Fruit fly (Drosophila melanogaster): ENCODE data around the gene CG14073.
A peak's percentile ranks its signal among the peaks of the same experiment; 100 is the strongest.

The CG14073 gene

dm6 chr3L:18786427-18787104 lies 33.9 kb downstream of the CG14073 start (continued):
- no peak for TF ChIP-seq ranshi (GFP tag; IDR thresholded peaks at IDR 0.05)
- peak; percentile 57 for TF ChIP-seq cato (GFP tag; optimal IDR thresholded peaks at IDR 0.05; ENCODE audit: borderline replicate concordance)
- peak; percentile 28; the same call in 1 of the 2 replicates for TF ChIP-seq ap (GFP tag; IDR thresholded peaks at IDR 0.05)
- TF ChIP-seq jumu (GFP tag; optimal IDR thresholded peaks at IDR 0.05), result no peak
- TF ChIP-seq wek (GFP tag; optimal IDR thresholded peaks at IDR 0.05), result no peak
- no peak for TF ChIP-seq h (optimal IDR thresholded peaks at IDR 0.05)
- no peak for TF ChIP-seq Sin3A (optimal IDR thresholded peaks at IDR 0.05)
- TF ChIP-seq pb (GFP tag; optimal IDR thresholded peaks at IDR 0.05), result no peak
- TF ChIP-seq peb (GFP tag; IDR thresholded peaks at IDR 0.05), result no peak
- TF ChIP-seq CG4854 (GFP tag; optimal IDR thresholded peaks at IDR 0.05), result peak; percentile 2
- TF ChIP-seq CG17328 (GFP tag; IDR thresholded peaks at IDR 0.05), result peak; percentile 27; the same call in 1 of the 2 replicates
- TF ChIP-seq p53 (GFP tag; optimal IDR thresholded peaks at IDR 0.05), result no peak
- no peak for TF ChIP-seq Mrtf (GFP tag; IDR thresholded peaks at IDR 0.05)
- peak; percentile 66; the same call in 2 of the 3 replicates for TF ChIP-seq tgo (GFP tag; IDR thresholded peaks at IDR 0.05)
- no peak for TF ChIP-seq CG8359 (GFP tag; optimal IDR thresholded peaks at IDR 0.05; ENCODE audit: borderline replicate concordance)
- no peak for TF ChIP-seq gcm2 (GFP tag; optimal IDR thresholded peaks at IDR 0.05)
- TF ChIP-seq dysf (GFP tag; IDR thresholded peaks at IDR 0.05), result peak; percentile 77; the same call in 2 of the 3 replicates
- peak; percentile 29 for TF ChIP-seq pho (GFP tag; optimal IDR thresholded peaks at IDR 0.05)
- TF ChIP-seq inv (GFP tag; IDR thresholded peaks at IDR 0.05; ENCODE audit: partially characterized antibody), result no peak
- TF ChIP-seq CG15269 (tag; optimal IDR thresholded peaks at IDR 0.05), result peak; percentile 80
- peak; percentile 60; the same call in 1 of the 2 replicates for TF ChIP-seq Adf1 (GFP tag; IDR thresholded peaks at IDR 0.05)
- TF ChIP-seq CG31388 (GFP tag; optimal IDR thresholded peaks at IDR 0.05), result no peak
- peak; percentile 29 for TF ChIP-seq HLH3B (GFP tag; IDR thresholded peaks at IDR 0.05)
- no peak for TF ChIP-seq CG12744 (GFP tag; optimal IDR thresholded peaks at IDR 0.05)
- peak; percentile 97 for TF ChIP-seq chinmo (GFP tag; IDR thresholded peaks at IDR 0.05; ENCODE audit: partially characterized antibody)
- TF ChIP-seq bsh (GFP tag; optimal IDR thresholded peaks at IDR 0.05), result no peak
- no peak for TF ChIP-seq eyg (GFP tag; optimal IDR thresholded peaks at IDR 0.05)
- no peak for TF ChIP-seq Atf-2 (GFP tag; optimal IDR thresholded peaks at IDR 0.05)
- TF ChIP-seq trh (GFP tag; optimal IDR thresholded peaks at IDR 0.05), result no peak
- TF ChIP-seq Camta (GFP tag; optimal IDR thresholded peaks at IDR 0.05), result peak; percentile 14
- TF ChIP-seq CG31441 (GFP tag; IDR thresholded peaks at IDR 0.05), result no peak; the same call in none of the 2 replicates
- no peak for TF ChIP-seq Xrp1 (GFP tag; IDR thresholded peaks at IDR 0.05)
- no peak for TF ChIP-seq chn (GFP tag; optimal IDR thresholded peaks at IDR 0.05)
- TF ChIP-seq CG15696 (tag; optimal IDR thresholded peaks at IDR 0.05), result no peak
- TF ChIP-seq zfh2 (GFP tag; optimal IDR thresholded peaks at IDR 0.05), result peak; percentile 9
- no peak for TF ChIP-seq Ets97D (GFP tag; optimal IDR thresholded peaks at IDR 0.05)
- TF ChIP-seq CG42726 (GFP tag; IDR thresholded peaks at IDR 0.05; ENCODE audit: partially characterized antibody), result 0 out of 2 replicates have a peak, but pooled peaks have one; percentile 22
- TF ChIP-seq bab2 (GFP tag; optimal IDR thresholded peaks at IDR 0.05), result peak; percentile 26
- TF ChIP-seq Vsx1 (GFP tag; optimal IDR thresholded peaks at IDR 0.05), result no peak
- peak; percentile 56 for TF ChIP-seq wor (GFP tag; IDR thresholded peaks at IDR 0.05)
- peak; percentile 32 for TF ChIP-seq CG2116 (GFP tag; optimal IDR thresholded peaks at IDR 0.05)
- TF ChIP-seq zen2 (GFP tag; IDR thresholded peaks at IDR 0.05; ENCODE audit: partially characterized antibody), result no peak
- TF ChIP-seq CG14965 (GFP tag; optimal IDR thresholded peaks at IDR 0.05; ENCODE audit: borderline replicate concordance), result no peak
- no peak for TF ChIP-seq Lim3 (GFP tag; IDR thresholded peaks at IDR 0.05)
- no peak for TF ChIP-seq disco-r (GFP tag; optimal IDR thresholded peaks at IDR 0.05)
- TF ChIP-seq CG14441 (GFP tag; IDR thresholded peaks at IDR 0.05), result peak; percentile 40; the same call in 1 of the 2 replicates
- TF ChIP-seq gce (GFP tag; IDR thresholded peaks at IDR 0.05), result peak; percentile 22; the same call in 1 of the 3 replicates
- peak; percentile 65 for TF ChIP-seq tap (tag; optimal IDR thresholded peaks at IDR 0.05)
- no peak for TF ChIP-seq Fer2 (tag; optimal IDR thresholded peaks at IDR 0.05)
- no peak for TF ChIP-seq CG10565 (GFP tag; optimal IDR thresholded peaks at IDR 0.05)
- TF ChIP-seq pros (GFP tag; optimal IDR thresholded peaks at IDR 0.05), result no peak

All from whole organism, embryonic.